Fruit fly (Drosophila melanogaster) whole organism, wandering third instar larva: Measurements from ENCODE around the gene CG11756.

Source experiments
- Abd-B ChIP-seq: fragments of >200 bp; optimal IDR thresholded peaks from 2 replicates; lab custom pipeline; 2017; ENCODE audit warnings: missing biosample characterization, missing genetic modification characterization
- CG32264 ChIP-seq: fragments of 200-800 bp; sonication (Bioruptor generic); optimal IDR thresholded peaks from 2 replicates; lab custom pipeline; 2016; ENCODE audit warnings: missing biosample characterization, missing genetic modification characterization
- CG9705 ChIP-seq: fragments of 200-800 bp; sonication (Bioruptor generic); optimal IDR thresholded peaks from 2 replicates; lab custom pipeline; 2018; ENCODE audit warnings: missing biosample characterization, mild to moderate bottlenecking, missing genetic modification characterization
- CrebA ChIP-seq: fragments of 200-800 bp; sonication (Bioruptor generic); optimal IDR thresholded peaks from 2 replicates; lab custom pipeline; 2016; ENCODE audit warnings: missing biosample characterization, mild to moderate bottlenecking, missing genetic modification characterization, borderline replicate concordance
- Dfd ChIP-seq: fragments of >200 bp; optimal IDR thresholded peaks from 2 replicates; lab custom pipeline; 2017; ENCODE audit warnings: missing biosample characterization, missing genetic modification characterization
- Dif ChIP-seq: fragments of 200-275, 200-300 bp; sonication (Bioruptor generic); optimal IDR thresholded peaks from 2 replicates; lab custom pipeline; 2018; ENCODE audit warnings: missing biosample characterization, missing genetic modification characterization; ENCODE audit not compliant: partially characterized antibody
- GATAd ChIP-seq: sonication (Bioruptor generic); optimal IDR thresholded peaks from 2 replicates; lab custom pipeline; 2016; ENCODE audit warnings: missing biosample characterization, missing genetic modification characterization
- HLH106 ChIP-seq: fragments of 200-800 bp; optimal IDR thresholded peaks from 3 replicates; lab custom pipeline; 2019; ENCODE audit warnings: missing biosample characterization, mild to moderate bottlenecking, missing genetic modification characterization, moderate library complexity
- Hnf4 ChIP-seq: fragments of 200-800 bp; sonication (Bioruptor generic); optimal IDR thresholded peaks from 2 replicates; lab custom pipeline; 2016; ENCODE audit warnings: missing biosample characterization, mild to moderate bottlenecking, missing genetic modification characterization
- Hr78 ChIP-seq: fragments of >200 bp; optimal IDR thresholded peaks from 2 replicates; lab custom pipeline; 2017; ENCODE audit warnings: missing biosample characterization, missing genetic modification characterization
- Hr83 ChIP-seq: fragments of 200-300 bp; sonication (Bioruptor generic); optimal IDR thresholded peaks from 2 replicates; lab custom pipeline; 2016; ENCODE audit warnings: missing biosample characterization, mild to moderate bottlenecking, missing genetic modification characterization, moderate library complexity; ENCODE audit not compliant: poor library complexity, severe bottlenecking
- Jra ChIP-seq: sonication (Bioruptor generic); optimal IDR thresholded peaks from 2 replicates; lab custom pipeline; 2016; ENCODE audit warnings: missing biosample characterization, missing genetic modification characterization
- Mio ChIP-seq: sonication (Bioruptor generic); optimal IDR thresholded peaks from 2 replicates; lab custom pipeline; 2016; ENCODE audit warnings: missing biosample characterization, missing genetic modification characterization
- Myc ChIP-seq: fragments of >200 bp; optimal IDR thresholded peaks from 2 replicates; lab custom pipeline; 2017
- N ChIP-seq: fragments of >200 bp; optimal IDR thresholded peaks from 2 replicates; lab custom pipeline; 2018; ENCODE audit warnings: missing biosample characterization, missing external identifiers, missing genetic modification characterization
- OdsH ChIP-seq: fragments of 200-800 bp; sonication (Bioruptor generic); optimal IDR thresholded peaks from 2 replicates; lab custom pipeline; 2016; ENCODE audit warnings: missing biosample characterization, mild to moderate bottlenecking, missing genetic modification characterization
- Rel ChIP-seq, 2 experiments: fragments of 200-800 bp; sonication (Bioruptor generic) in 1 of 2; optimal IDR thresholded peaks; 2 replicates in 1 of 2; 3 replicates in 1 of 2; lab custom pipeline; 2016 to 2019; ENCODE audit warnings: mild to moderate bottlenecking in 2 of 2, missing biosample characterization in 2 of 2, missing genetic modification characterization in 2 of 2, moderate library complexity in 1 of 2
- Sp1 ChIP-seq: fragments of 200-800 bp; sonication (Bioruptor generic); optimal IDR thresholded peaks from 3 replicates; lab custom pipeline; 2019; ENCODE audit warnings: missing biosample characterization, mild to moderate bottlenecking, missing genetic modification characterization, moderate library complexity
- Vsx2 ChIP-seq: fragments of 200-300, 225-300 bp; sonication (Bioruptor generic); optimal IDR thresholded peaks from 2 replicates; lab custom pipeline; 2018; ENCODE audit warnings: missing biosample characterization, missing genetic modification characterization; ENCODE audit not compliant: partially characterized antibody
- br ChIP-seq: fragments of 200-800 bp; sonication (Bioruptor generic); optimal IDR thresholded peaks from 2 replicates; lab custom pipeline; 2016; ENCODE audit warnings: missing biosample characterization, missing genetic modification characterization
- brk ChIP-seq: fragments of 200-800 bp; sonication (Bioruptor generic); optimal IDR thresholded peaks from 2 replicates; lab custom pipeline; 2016; ENCODE audit warnings: missing biosample characterization, mild to moderate bottlenecking, missing genetic modification characterization
- dl ChIP-seq, 2 experiments: fragments of 175-275, 200-275 bp in 1 of 2; fragments of 200-275 bp in 1 of 2; sonication (Bioruptor generic); optimal IDR thresholded peaks; lab custom pipeline; 2018; ENCODE audit warnings: mild to moderate bottlenecking in 2 of 2, missing biosample characterization in 2 of 2, missing genetic modification characterization in 2 of 2, moderate library complexity in 2 of 2; ENCODE audit not compliant: partially characterized antibody in 2 of 2, insufficient read depth in 1 of 2
- dmrt93B ChIP-seq: fragments of 200-800 bp; sonication (Bioruptor generic); optimal IDR thresholded peaks from 2 replicates; lab custom pipeline; 2018; ENCODE audit warnings: missing biosample characterization, mild to moderate bottlenecking, missing genetic modification characterization
- dsf ChIP-seq: sonication (Bioruptor generic); optimal IDR thresholded peaks from 2 replicates; lab custom pipeline; 2016; ENCODE audit warnings: missing biosample characterization, missing genetic modification characterization, borderline replicate concordance
- ey ChIP-seq: fragments of 200-800 bp; sonication (Bioruptor generic); optimal IDR thresholded peaks from 2 replicates; lab custom pipeline; 2016; ENCODE audit warnings: missing biosample characterization, missing genetic modification characterization
- foxo ChIP-seq, 2 experiments: fragments of 200-800 bp; sonication (Bioruptor generic); optimal IDR thresholded peaks; 2 replicates in 1 of 2; 3 replicates in 1 of 2; lab custom pipeline; 2016 to 2017; ENCODE audit warnings: missing biosample characterization in 2 of 2, missing genetic modification characterization in 2 of 2
- fru ChIP-seq: fragments of 200-800 bp; sonication (Bioruptor generic); optimal IDR thresholded peaks from 3 replicates; lab custom pipeline; 2016; ENCODE audit warnings: missing biosample characterization, mild to moderate bottlenecking, missing genetic modification characterization
- h ChIP-seq: fragments of 200-800 bp; sonication (Bioruptor generic); optimal IDR thresholded peaks from 3 replicates; lab custom pipeline; 2016; ENCODE audit warnings: missing biosample characterization, mild to moderate bottlenecking, missing genetic modification characterization
- jim ChIP-seq: fragments of 175-275, 200-325 bp; sonication (Bioruptor generic); optimal IDR thresholded peaks from 2 replicates; lab custom pipeline; 2016; ENCODE audit warnings: missing biosample characterization, mild to moderate bottlenecking, missing genetic modification characterization
- pan ChIP-seq: fragments of >200 bp; optimal IDR thresholded peaks from 2 replicates; lab custom pipeline; 2017
- psq ChIP-seq: fragments of 200-800 bp; sonication (Bioruptor generic); optimal IDR thresholded peaks from 3 replicates; lab custom pipeline; 2017; ENCODE audit warnings: missing biosample characterization, mild to moderate bottlenecking, missing genetic modification characterization, moderate library complexity
- rgr ChIP-seq: fragments of 200-800 bp; sonication (Bioruptor generic); optimal IDR thresholded peaks from 3 replicates; lab custom pipeline; 2016; ENCODE audit warnings: missing biosample characterization, mild to moderate bottlenecking, missing genetic modification characterization
- sage ChIP-seq: fragments of 200-800 bp; sonication (Bioruptor generic); optimal IDR thresholded peaks from 2 replicates; lab custom pipeline; 2016; ENCODE audit warnings: missing biosample characterization, mild to moderate bottlenecking, missing genetic modification characterization
- sv ChIP-seq: fragments of 200-800 bp; sonication (Bioruptor generic); optimal IDR thresholded peaks from 3 replicates; lab custom pipeline; 2016; ENCODE audit warnings: missing biosample characterization, missing genetic modification characterization
- tai ChIP-seq: sonication (Bioruptor generic); optimal IDR thresholded peaks from 2 replicates; lab custom pipeline; 2016; ENCODE audit warnings: missing biosample characterization, missing genetic modification characterization
- usp ChIP-seq: fragments of >200 bp; optimal IDR thresholded peaks from 2 replicates; lab custom pipeline; 2017; ENCODE audit warnings: missing biosample characterization, missing genetic modification characterization
- woc ChIP-seq: sonication (Bioruptor generic); optimal IDR thresholded peaks from 2 replicates; lab custom pipeline; 2016; ENCODE audit warnings: missing biosample characterization, mild to moderate bottlenecking, missing genetic modification characterization

Gene CG11756

dm6 chrX:11385498-11385897 lies 37.6 kb downstream of the CG11756 start:
- no peak for TF ChIP-seq pan (lab: Kevin White, UChicago)
- TF ChIP-seq Myc: no peak
- no peak for TF ChIP-seq h (GFP tag; lab: Kevin White, UChicago)
- TF ChIP-seq dsf (GFP tag; lab: Kevin White, UChicago): no peak
- no peak for TF ChIP-seq sage (GFP tag; lab: Kevin White, UChicago)
- no peak for TF ChIP-seq br (GFP tag; lab: Kevin White, UChicago)
- no peak for TF ChIP-seq N (GFP tag; lab: Kevin White, UChicago)
- no peak for TF ChIP-seq foxo (GFP tag; optimal IDR thresholded peaks at IDR 0.05; lab: Kevin White, UChicago)
- no peak for TF ChIP-seq CG32264
- no peak for TF ChIP-seq GATAd (GFP tag; lab: Kevin White, UChicago)
- TF ChIP-seq sv (GFP tag; lab: Kevin White, UChicago): no peak
- no peak for TF ChIP-seq dmrt93B
- TF ChIP-seq Hnf4 (GFP tag; lab: Kevin White, UChicago): no peak
- TF ChIP-seq, all 38 proteins: peak for 0

- TF ChIP-seq foxo (GFP tag; optimal IDR thresholded peaks at IDR 0.05; lab: Kevin White, UChicago): no peak
- TF ChIP-seq h (GFP tag; lab: Kevin White, UChicago): peak; percentile 33
- peak; percentile 37 for TF ChIP-seq Rel (GFP tag; optimal IDR thresholded peaks at IDR 0.05; lab: Kevin White, UChicago)
- TF ChIP-seq Rel (tag; optimal IDR thresholded peaks at IDR 0.05; lab: Kevin White, UChicago): no peak
- no peak for TF ChIP-seq brk (GFP tag; lab: Kevin White, UChicago)
- TF ChIP-seq dmrt93B: no peak
- no peak for TF ChIP-seq Mio (GFP tag; lab: Kevin White, UChicago)
- no peak for TF ChIP-seq Hnf4 (GFP tag; lab: Kevin White, UChicago)
- peak; percentile 82 to 88 for TF ChIP-seq dl (GFP tag; optimal IDR thresholded peaks at IDR 0.05; lab: Kevin White, UChicago; ENCODE audit: insufficient read depth in 1 of 2, partially characterized antibody in 2 of 2)
- no peak for TF ChIP-seq jim (GFP tag; lab: Kevin White, UChicago)
- peak; percentile 51 for TF ChIP-seq Hr83 (GFP tag; lab: Kevin White, UChicago)
- TF ChIP-seq Jra (GFP tag; lab: Kevin White, UChicago): peak; percentile 28
- no peak for TF ChIP-seq sv (GFP tag; lab: Kevin White, UChicago)
- TF ChIP-seq Vsx2 (GFP tag; lab: Kevin White, UChicago): peak; percentile 31
- no peak for TF ChIP-seq sage (GFP tag; lab: Kevin White, UChicago)
- peak; percentile 81 for TF ChIP-seq Dif
- no peak for TF ChIP-seq CG32264
Observed at dm6 chrX:11389494-11390447, 41.9 kb downstream of the CG11756 start.

- TF ChIP-seq foxo (GFP tag; optimal IDR thresholded peaks at IDR 0.05; lab: Kevin White, UChicago): peak in 1 of 2 experiments; percentile 59
- TF ChIP-seq CG9705: no peak
- no peak for TF ChIP-seq Myc
- peak; percentile 16 for TF ChIP-seq tai (GFP tag; lab: Kevin White, UChicago)
- no peak for TF ChIP-seq Mio (GFP tag; lab: Kevin White, UChicago)
- no peak for TF ChIP-seq N (GFP tag; lab: Kevin White, UChicago)
- no peak for TF ChIP-seq Dif
- TF ChIP-seq Abd-B (GFP tag; lab: Kevin White, UChicago): no peak
- peak; percentile 45 for TF ChIP-seq h (GFP tag; lab: Kevin White, UChicago)
- no peak for TF ChIP-seq dl (GFP tag; optimal IDR thresholded peaks at IDR 0.05; lab: Kevin White, UChicago; ENCODE audit: insufficient read depth in 1 of 2, partially characterized antibody in 2 of 2)
- no peak for TF ChIP-seq Hr83 (GFP tag; lab: Kevin White, UChicago)
- peak; percentile 38 for TF ChIP-seq fru
- TF ChIP-seq Hnf4 (GFP tag; lab: Kevin White, UChicago): peak; percentile 17
- peak; percentile 68 for TF ChIP-seq sv (GFP tag; lab: Kevin White, UChicago)
- TF ChIP-seq woc: no peak
- TF ChIP-seq Vsx2 (GFP tag; lab: Kevin White, UChicago): no peak
- TF ChIP-seq Sp1: peak; percentile 20
- no peak for TF ChIP-seq jim (GFP tag; lab: Kevin White, UChicago)
- TF ChIP-seq ey (GFP tag; lab: Kevin White, UChicago): peak; percentile 57
- peak; percentile 28 for TF ChIP-seq OdsH
- TF ChIP-seq psq (GFP tag; lab: Kevin White, UChicago): peak; percentile 25
- no peak for TF ChIP-seq dsf (GFP tag; lab: Kevin White, UChicago)
- peak; percentile 27 for TF ChIP-seq HLH106
- TF ChIP-seq brk (GFP tag; lab: Kevin White, UChicago): no peak
- TF ChIP-seq Rel (GFP tag; optimal IDR thresholded peaks at IDR 0.05; lab: Kevin White, UChicago): no peak
- TF ChIP-seq Rel (tag; optimal IDR thresholded peaks at IDR 0.05; lab: Kevin White, UChicago): no peak
- no peak for TF ChIP-seq Jra (GFP tag; lab: Kevin White, UChicago)
- peak; percentile 52 for TF ChIP-seq rgr (GFP tag; lab: Kevin White, UChicago)
- no peak for TF ChIP-seq Hr78 (GFP tag; lab: Kevin White, UChicago)
- no peak for TF ChIP-seq dmrt93B
- no peak for TF ChIP-seq usp (GFP tag; lab: Kevin White, UChicago)
- TF ChIP-seq Dfd (GFP tag; lab: Kevin White, UChicago): no peak
- no peak for TF ChIP-seq CrebA (GFP tag; lab: Kevin White, UChicago)
- TF ChIP-seq pan (lab: Kevin White, UChicago): no peak
- TF ChIP-seq br (GFP tag; lab: Kevin White, UChicago): peak; percentile 35
Observed at dm6 chrX:11390625-11391363, 42.9 kb downstream of the CG11756 start.
